Worm (Caenorhabditis elegans): ENCODE data around the gene clec-191.

DNA sequence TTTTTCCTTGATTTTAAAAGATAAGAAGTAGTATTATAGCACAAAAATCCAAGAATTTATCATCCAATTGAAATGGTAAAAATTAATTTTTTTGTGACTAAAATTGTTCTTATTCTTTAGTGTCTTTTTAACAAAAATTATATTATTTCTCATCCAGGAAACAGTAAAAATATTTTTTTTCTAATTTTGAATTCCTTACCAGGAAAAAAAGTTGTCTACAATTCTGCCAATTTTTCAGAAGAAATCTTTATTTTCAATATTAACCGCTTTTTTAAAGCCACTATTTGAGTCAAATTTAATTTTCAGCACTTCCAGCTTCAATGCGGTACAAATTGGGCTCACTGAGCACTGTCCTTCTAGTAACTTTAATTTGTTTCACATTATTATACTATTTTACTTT, 9.6 kb downstream of the clec-191 start, which contains the start of gene F38C2.4:
- no peak for TF ChIP-seq aly-2 (tag; optimal IDR thresholded peaks at IDR 0.05)
- TF ChIP-seq ztf-11 (tag; optimal IDR thresholded peaks at IDR 0.05): no peak
- no peak for TF ChIP-seq tbx-2 (tag; optimal IDR thresholded peaks at IDR 0.05)
- no peak for TF ChIP-seq nhr-84 (tag; optimal IDR thresholded peaks at IDR 0.05)
- no peak for TF ChIP-seq hpl-2 (GFP tag; optimal IDR thresholded peaks at IDR 0.05)
- TF ChIP-seq ceh-90 (tag; optimal IDR thresholded peaks at IDR 0.05): no peak
- TF ChIP-seq elt-3 (tag; optimal IDR thresholded peaks at IDR 0.05): no peak
- no peak for TF ChIP-seq mef-2 (tag; optimal IDR thresholded peaks at IDR 0.05)
- no peak for TF ChIP-seq nhr-11 (tag; optimal IDR thresholded peaks at IDR 0.05)
